5 fruit fly cellular contexts compared by ENCODE assay signal in genomic region chrX:7196033-7196432, dm6.
A peak's percentile ranks its signal among the peaks of the same experiment; 100 is the strongest.
TF ChIP-seq lines count a peak whose summit lies in the region.

No protein-coding gene starts in this region.

- TF ChIP-seq CTCF in whole organism, embryonic (GFP tag; optimal IDR thresholded peaks at IDR 0.05; lab: Kevin White, UChicago), result no peak

TF ChIP-seq in whole organism, 6 proteins besides CTCF, POLR2A, EP300 and RAD21:
- no peak for TF ChIP-seq psq (optimal IDR thresholded peaks at IDR 0.05; lab: Kevin White, UChicago)
- no peak for TF ChIP-seq usp (GFP tag; optimal IDR thresholded peaks at IDR 0.05; lab: Kevin White, UChicago)
- no peak for TF ChIP-seq CG8478 (optimal IDR thresholded peaks at IDR 0.05; lab: Kevin White, UChicago)
- no peak for TF ChIP-seq EcR (GFP tag; optimal IDR thresholded peaks at IDR 0.05; lab: Kevin White, UChicago)
- TF ChIP-seq pan (optimal IDR thresholded peaks at IDR 0.05; lab: Kevin White, UChicago), result no peak
- peak; percentile 47 for TF ChIP-seq Dll (optimal IDR thresholded peaks at IDR 0.05; lab: Kevin White, UChicago)
TF ChIP-seq in whole organism: peak in this region for 1.

TF ChIP-seq in whole organism, embryonic, 481 proteins besides CTCF, POLR2A, EP300 and RAD21 (continues in another document):
- peak; percentile 24; the same call in 1 of the 2 replicates for TF ChIP-seq ranshi (GFP tag; IDR thresholded peaks at IDR 0.05; lab: Robert Waterston, UW)
- no peak for TF ChIP-seq al (GFP tag; IDR thresholded peaks at IDR 0.05; lab: Robert Waterston, UW)
- no peak for TF ChIP-seq ken (GFP tag; IDR thresholded peaks at IDR 0.05; lab: Robert Waterston, UW)
- TF ChIP-seq Adf1 (GFP tag; IDR thresholded peaks at IDR 0.05; lab: Robert Waterston, UW), result peak; percentile 91
- TF ChIP-seq CG5180 (GFP tag; optimal IDR thresholded peaks at IDR 0.05; lab: Kevin White, UChicago), result peak; percentile 98
- TF ChIP-seq chm (GFP tag; IDR thresholded peaks at IDR 0.05; lab: Robert Waterston, UW), result peak; percentile 24; the same call in 1 of the 2 replicates
- peak; percentile 42 for TF ChIP-seq Med (GFP tag; lab: Kevin White, UChicago)
- peak; percentile 82 to 85 for TF ChIP-seq Trl (optimal IDR thresholded peaks at IDR 0.05; lab: Kevin White, UChicago)
- TF ChIP-seq Trl (GFP tag; optimal IDR thresholded peaks at IDR 0.05; lab: Kevin White, UChicago), result no peak
- no peak for TF ChIP-seq CG7963 (GFP tag; IDR thresholded peaks at IDR 0.05; lab: Robert Waterston, UW; ENCODE audit: partially characterized antibody)
- TF ChIP-seq CG4360 (GFP tag; IDR thresholded peaks at IDR 0.05; lab: Robert Waterston, UW), result peak; percentile 63
- TF ChIP-seq lab (GFP tag; optimal IDR thresholded peaks at IDR 0.05; lab: Kevin White, UChicago), result peak; percentile 2
- TF ChIP-seq CG6175 (GFP tag; IDR thresholded peaks at IDR 0.05; lab: Robert Waterston, UW), result peak; percentile 73; the same call in 2 of the 3 replicates
- TF ChIP-seq CG6854 (GFP tag; optimal IDR thresholded peaks at IDR 0.05; lab: Kevin White, UChicago), result no peak
- peak; percentile 90 for TF ChIP-seq Deaf1 (tag; optimal IDR thresholded peaks at IDR 0.05; lab: Kevin White, UChicago)
- TF ChIP-seq luna (GFP tag; optimal IDR thresholded peaks at IDR 0.05; lab: Kevin White, UChicago), result no peak
- no peak for TF ChIP-seq shn (GFP tag; optimal IDR thresholded peaks at IDR 0.05; lab: Kevin White, UChicago)
- peak; percentile 73 for TF ChIP-seq cg (GFP tag; optimal IDR thresholded peaks at IDR 0.05; lab: Kevin White, UChicago)
- peak; percentile 70; the same call in 1 of the 4 replicates for TF ChIP-seq chinmo (GFP tag; IDR thresholded peaks at IDR 0.05; lab: Robert Waterston, UW; ENCODE audit: partially characterized antibody)
- no peak for TF ChIP-seq CG2712 (tag; optimal IDR thresholded peaks at IDR 0.05; lab: Kevin White, UChicago)
- TF ChIP-seq p53 (GFP tag; optimal IDR thresholded peaks at IDR 0.05; lab: Kevin White, UChicago), result peak; percentile 90

TF ChIP-seq in whole organism, prepupa, 60 proteins besides CTCF, POLR2A, EP300 and RAD21:
- TF ChIP-seq OdsH (GFP tag; optimal IDR thresholded peaks at IDR 0.05; lab: Kevin White, UChicago) (no peak), Hr38 (GFP tag; optimal IDR thresholded peaks at IDR 0.05; lab: Kevin White, UChicago) (no peak), fd59A (GFP tag; optimal IDR thresholded peaks at IDR 0.05; lab: Kevin White, UChicago) (no peak), CG6792 (GFP tag; optimal IDR thresholded peaks at IDR 0.05; lab: Kevin White, UChicago) (no peak), CG6163 (GFP tag; IDR thresholded peaks at IDR 0.05; lab: Robert Waterston, UW) (0 out of 3 replicates have a peak, but pooled peaks have one; percentile 41), CG11902 (GFP tag; optimal IDR thresholded peaks at IDR 0.05; lab: Kevin White, UChicago) (no peak), CG6854 (GFP tag; optimal IDR thresholded peaks at IDR 0.05; lab: Kevin White, UChicago) (no peak), CG15336 (GFP tag; IDR thresholded peaks at IDR 0.05; lab: Robert Waterston, UW) (0 out of 2 replicates have a peak, but pooled peaks have one; percentile 16), CG4318 (GFP tag; optimal IDR thresholded peaks at IDR 0.05; lab: Kevin White, UChicago) (no peak), eg (GFP tag; IDR thresholded peaks at IDR 0.05; lab: Robert Waterston, UW) (0 out of 3 replicates have a peak, but pooled peaks have one; percentile 27), svp (GFP tag; lab: Kevin White, UChicago) (peak; percentile 31), ss (GFP tag; optimal IDR thresholded peaks at IDR 0.05; lab: Kevin White, UChicago) (peak in 1 of 2 experiments; percentile 24), Smox (GFP tag; optimal IDR thresholded peaks at IDR 0.05; lab: Kevin White, UChicago) (no peak), CG6808 (GFP tag; optimal IDR thresholded peaks at IDR 0.05; lab: Kevin White, UChicago) (peak; percentile 4), salr (GFP tag; optimal IDR thresholded peaks at IDR 0.05; lab: Kevin White, UChicago) (no peak)

TF ChIP-seq in whole organism, pupa, 21 proteins besides CTCF, POLR2A, EP300 and RAD21:
- TF ChIP-seq EcR (GFP tag; optimal IDR thresholded peaks at IDR 0.05; lab: Kevin White, UChicago), result no peak
- TF ChIP-seq fd96Ca (GFP tag; IDR thresholded peaks at IDR 0.05; lab: Robert Waterston, UW), result 0 out of 3 replicates have a peak, but pooled peaks have one; percentile 43
- peak; percentile 40 for TF ChIP-seq CG13204 (GFP tag; optimal IDR thresholded peaks at IDR 0.05; lab: Kevin White, UChicago)
- no peak for TF ChIP-seq CG10348 (GFP tag; IDR thresholded peaks at IDR 0.05; lab: Robert Waterston, UW)
- TF ChIP-seq CG4496 (GFP tag; IDR thresholded peaks at IDR 0.05; lab: Robert Waterston, UW), result 0 out of 3 replicates have a peak, but pooled peaks have one; percentile 30
- TF ChIP-seq Pif1A (GFP tag; optimal IDR thresholded peaks at IDR 0.05; lab: Kevin White, UChicago), result no peak

TF ChIP-seq in whole organism, wandering third instar larva, 38 proteins besides CTCF, POLR2A, EP300 and RAD21:
- TF ChIP-seq brk (GFP tag; optimal IDR thresholded peaks at IDR 0.05; lab: Kevin White, UChicago), result no peak
- TF ChIP-seq dl (GFP tag; optimal IDR thresholded peaks at IDR 0.05; lab: Kevin White, UChicago; ENCODE audit: insufficient read depth in 1 of 2, partially characterized antibody in 2 of 2), result peak; percentile 65 to 72
- peak; percentile 84 for TF ChIP-seq Dif (GFP tag; optimal IDR thresholded peaks at IDR 0.05; lab: Kevin White, UChicago; ENCODE audit: partially characterized antibody)
- TF ChIP-seq usp (GFP tag; optimal IDR thresholded peaks at IDR 0.05; lab: Kevin White, UChicago), result no peak
- TF ChIP-seq dmrt93B (GFP tag; optimal IDR thresholded peaks at IDR 0.05; lab: Kevin White, UChicago), result no peak
TF ChIP-seq in whole organism, wandering third instar larva: peak in this region for 2.
